Fruit fly (Drosophila melanogaster) whole organism, prepupa: ENCODE measurements around the gene CG17118.

Source experiments
- CG11294 ChIP-seq: fragments of 200-800 bp; sonication (Bioruptor generic); IDR thresholded peaks from 2 replicates; pipeline ENCODE4 v1.3.6; 2022; ENCODE audit warnings: missing biosample characterization, missing genetic modification characterization
- Eip93F ChIP-seq: fragments of 200-800 bp; sonication (Bioruptor generic); optimal IDR thresholded peaks from 2 replicates; lab custom pipeline; 2016; ENCODE audit warnings: missing biosample characterization, mild to moderate bottlenecking, missing genetic modification characterization
- Ets21C ChIP-seq: fragments of 200-800 bp; sonication (Bioruptor generic); optimal IDR thresholded peaks from 3 replicates; lab custom pipeline; 2016; ENCODE audit warnings: missing biosample characterization, missing genetic modification characterization
- Gug ChIP-seq: fragments of 200-800 bp; sonication (Bioruptor generic); IDR thresholded peaks from 2 replicates; pipeline ENCODE4 v1.3.6; 2022; ENCODE audit warnings: missing biosample characterization, missing genetic modification characterization
- Lpt ChIP-seq: fragments of 200-800 bp; sonication (Bioruptor generic); optimal IDR thresholded peaks from 3 replicates; lab custom pipeline; 2016; ENCODE audit warnings: missing biosample characterization, missing genetic modification characterization
- Sox102F ChIP-seq: fragments of 200-800 bp; sonication (Bioruptor generic); optimal IDR thresholded peaks from 2 replicates; lab custom pipeline; 2016; ENCODE audit warnings: missing biosample characterization, mild to moderate bottlenecking, missing genetic modification characterization
- Sox14 ChIP-seq: fragments of 200-800 bp; sonication (Bioruptor generic); optimal IDR thresholded peaks from 3 replicates; lab custom pipeline; 2016; ENCODE audit warnings: missing biosample characterization, missing genetic modification characterization
- acj6 ChIP-seq: fragments of 200-800 bp; sonication (Bioruptor generic); optimal IDR thresholded peaks from 3 replicates; lab custom pipeline; 2016; ENCODE audit warnings: missing biosample characterization, missing genetic modification characterization
- esn ChIP-seq: fragments of 200-800 bp; sonication (Bioruptor generic); optimal IDR thresholded peaks from 2 replicates; lab custom pipeline; 2016; ENCODE audit warnings: missing biosample characterization, mild to moderate bottlenecking, missing genetic modification characterization, moderate library complexity

DNA sequence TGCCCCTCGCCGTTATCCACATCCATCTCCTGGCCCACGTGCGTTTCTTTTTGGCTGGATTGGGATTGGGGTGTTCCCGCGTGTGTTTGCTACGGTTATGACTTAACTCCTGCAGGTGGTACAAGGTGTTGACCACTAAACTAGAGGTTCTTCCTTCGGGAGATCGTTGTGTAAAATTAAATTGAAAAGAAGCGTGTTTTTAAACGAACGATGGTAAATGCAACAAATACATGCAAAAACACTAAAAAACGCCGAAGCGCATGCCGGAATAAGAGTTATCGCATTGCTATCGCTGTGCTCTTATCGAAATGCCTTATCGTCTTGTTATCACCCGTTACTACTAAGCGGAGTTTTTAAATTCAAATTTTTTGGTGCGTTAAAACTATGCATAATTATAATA lies 39.7 kb downstream of the CG17118 start, which contains the start of gene CG6724:
- TF ChIP-seq acj6 (no peak), Sox14 (GFP tag; lab: Kevin White, UChicago) (no peak), Sox102F (GFP tag; lab: Kevin White, UChicago) (no peak), Ets21C (GFP tag; lab: Kevin White, UChicago) (no peak), Eip93F (GFP tag; lab: Kevin White, UChicago) (no peak), Lpt (GFP tag; lab: Kevin White, UChicago) (no peak), CG11294 (GFP tag; lab: Robert Waterston, UW) (no peak), Gug (no peak), esn (GFP tag; lab: Kevin White, UChicago) (no peak)
